Fruit fly (Drosophila melanogaster) whole organism, embryonic: ENCODE measurements around the gene hkb.

ENCODE experiments used
- Awh ChIP-seq: fragments of 200-800 bp; sonication (Bioruptor generic); IDR thresholded peaks from 2 replicates; pipeline ENCODE4, ENCODE4 v1.3.6; 2022; ENCODE audit warnings: missing biosample characterization, missing genetic modification characterization
- CG1024 ChIP-seq: fragments of 200-800 bp; sonication (Bioruptor generic); IDR thresholded peaks from 2 replicates; pipeline ENCODE4 v1.3.6; 2022; ENCODE audit warnings: missing biosample characterization, missing genetic modification characterization
- CG10431 ChIP-seq: fragments of 200-800 bp; sonication (Bioruptor generic); optimal IDR thresholded peaks from 3 replicates; lab custom pipeline; 2018; ENCODE audit warnings: missing biosample characterization, mild to moderate bottlenecking, missing genetic modification characterization
- CG10462 ChIP-seq: fragments of 200-800 bp; sonication (Bioruptor generic); optimal IDR thresholded peaks from 2 replicates; lab custom pipeline; 2016; ENCODE audit warnings: missing biosample characterization, missing genetic modification characterization
- CG11560 ChIP-seq: fragments of 200-800 bp; sonication (Bioruptor generic); IDR thresholded peaks from 3 replicates; pipeline ENCODE4 v1.3.6; 2022; ENCODE audit warnings: missing biosample characterization, missing genetic modification characterization
- CG14014 ChIP-seq: fragments of 200-800 bp; sonication (Bioruptor generic); IDR thresholded peaks from 2 replicates; pipeline ENCODE4 v1.3.6; 2022; ENCODE audit warnings: missing biosample characterization, missing genetic modification characterization
- CG15514 ChIP-seq: fragments of 200-800 bp; sonication (Bioruptor generic); optimal IDR thresholded peaks from 3 replicates; lab custom pipeline; 2017; ENCODE audit warnings: missing biosample characterization, missing genetic modification characterization, mild to moderate bottlenecking, moderate library complexity, missing genetic modification reagents
- CG30403 ChIP-seq: fragments of 200-800 bp; sonication (Bioruptor generic); optimal IDR thresholded peaks from 3 replicates; lab custom pipeline; 2016; ENCODE audit warnings: missing biosample characterization, missing genetic modification characterization
- CG3163 ChIP-seq: fragments of 200-800 bp; sonication (Bioruptor generic); optimal IDR thresholded peaks from 3 replicates; lab custom pipeline; 2016; ENCODE audit warnings: missing biosample characterization, missing genetic modification characterization
- CG32772 ChIP-seq: fragments of 200-800 bp; sonication (Bioruptor generic); IDR thresholded peaks from 2 replicates; pipeline ENCODE4 v1.3.6; 2022; ENCODE audit warnings: missing biosample characterization, missing genetic modification characterization
- CG33213 ChIP-seq: fragments of 200-800 bp; sonication (Bioruptor generic); optimal IDR thresholded peaks from 3 replicates; lab custom pipeline; 2016; ENCODE audit warnings: missing biosample characterization, missing genetic modification characterization
- CG34376 ChIP-seq: fragments of 200-800 bp; sonication (Bioruptor generic); optimal IDR thresholded peaks from 2 replicates; lab custom pipeline; 2018; ENCODE audit warnings: missing biosample characterization, mild to moderate bottlenecking, missing genetic modification characterization
- CG3847 ChIP-seq: fragments of 200-800 bp; sonication (Bioruptor generic); IDR thresholded peaks from 2 replicates; pipeline ENCODE4 v1.3.6; 2022; ENCODE audit warnings: missing biosample characterization, missing genetic modification characterization
- CG6854 ChIP-seq: fragments of 200-800 bp; sonication (Bioruptor generic); optimal IDR thresholded peaks from 3 replicates; lab custom pipeline; 2017; ENCODE audit warnings: missing biosample characterization, mild to moderate bottlenecking, missing genetic modification characterization
- CG7987 ChIP-seq: fragments of 200-800 bp; sonication (Bioruptor generic); optimal IDR thresholded peaks from 2 replicates; lab custom pipeline; 2018; ENCODE audit warnings: missing biosample characterization, mild to moderate bottlenecking, missing genetic modification characterization, moderate library complexity
- CG8478 ChIP-seq: fragments of >200 bp; optimal IDR thresholded peaks from 2 replicates; lab custom pipeline; 2018
- CG9797 ChIP-seq: fragments of 200-800 bp; sonication (Bioruptor generic); optimal IDR thresholded peaks from 3 replicates; lab custom pipeline; 2018; ENCODE audit warnings: missing biosample characterization, mild to moderate bottlenecking, missing genetic modification characterization
- CTCF ChIP-seq: fragments of 200-800 bp; sonication (Bioruptor generic); optimal IDR thresholded peaks from 2 replicates; lab custom pipeline; 2017; ENCODE audit warnings: missing biosample characterization, mild to moderate bottlenecking, missing genetic modification characterization, moderate library complexity
- CoRest ChIP-seq: fragments of 200-800 bp; sonication (Bioruptor generic); optimal IDR thresholded peaks from 3 replicates; lab custom pipeline; 2018; ENCODE audit warnings: missing biosample characterization, mild to moderate bottlenecking, missing genetic modification characterization, moderate library complexity
- Dbx ChIP-seq: fragments of 200-800 bp; sonication (Bioruptor generic); IDR thresholded peaks from 3 replicates; pipeline ENCODE4 v1.3.6; 2022; ENCODE audit warnings: missing biosample characterization, missing genetic modification characterization
- E2f1 ChIP-seq: fragments of 200-800 bp; sonication (Bioruptor generic); IDR thresholded peaks from 2 replicates; pipeline ENCODE4 v1.3.6; 2022; ENCODE audit warnings: missing biosample characterization, missing genetic modification characterization
- E2f2 ChIP-seq: fragments of 200-800 bp; sonication (Bioruptor generic); IDR thresholded peaks from 2 replicates; pipeline ENCODE4 v1.3.6; 2022; ENCODE audit warnings: missing biosample characterization, missing genetic modification characterization
- Ets65A ChIP-seq: fragments of 200-800 bp; sonication (Bioruptor generic); peaks from one replicate; lab custom pipeline; 2016; ENCODE audit warnings: missing biosample characterization, missing genetic modification characterization
- Ets97D ChIP-seq: fragments of 200-800 bp; sonication (Bioruptor generic); optimal IDR thresholded peaks from 3 replicates; lab custom pipeline; 2016; ENCODE audit warnings: missing biosample characterization, missing genetic modification characterization
- HHEX ChIP-seq: fragments of 200-800 bp; sonication (Bioruptor generic); optimal IDR thresholded peaks from 3 replicates; lab custom pipeline; 2017; ENCODE audit warnings: missing biosample characterization, mild to moderate bottlenecking, missing genetic modification characterization, missing genetic modification reagents
- Hand ChIP-seq: fragments of 200-800 bp; sonication (Bioruptor generic); optimal IDR thresholded peaks from 2 replicates; lab custom pipeline; 2017; ENCODE audit warnings: mild to moderate bottlenecking, missing biosample characterization, missing genetic modification reagents, missing genetic modification characterization
- HmgZ ChIP-seq: fragments of 200-800 bp; sonication (Bioruptor generic); optimal IDR thresholded peaks from 2 replicates; lab custom pipeline; 2018; ENCODE audit warnings: missing biosample characterization, mild to moderate bottlenecking, missing genetic modification characterization
- Hr3 ChIP-seq: fragments of 200-800 bp; sonication (Bioruptor generic); optimal IDR thresholded peaks from 3 replicates; lab custom pipeline; 2016; ENCODE audit warnings: missing biosample characterization, missing genetic modification characterization
- Hr39 ChIP-seq: fragments of >200 bp; optimal IDR thresholded peaks from 2 replicates; lab custom pipeline; 2017
- MESR4 ChIP-seq: fragments of 200-800 bp; sonication (Bioruptor generic); optimal IDR thresholded peaks from 2 replicates; lab custom pipeline; 2018; ENCODE audit warnings: missing biosample characterization, mild to moderate bottlenecking, missing genetic modification characterization, moderate library complexity
- Myb ChIP-seq: fragments of 200-800 bp; sonication (Bioruptor generic); optimal IDR thresholded peaks from 2 replicates; lab custom pipeline; 2016; ENCODE audit warnings: missing biosample characterization, missing genetic modification characterization
- NK7.1 ChIP-seq: fragments of 200-800 bp; sonication (Bioruptor generic); optimal IDR thresholded peaks from 3 replicates; lab custom pipeline; 2016; ENCODE audit warnings: missing biosample characterization, missing genetic modification characterization
- Opbp ChIP-seq: fragments of 200-800 bp; sonication (Bioruptor generic); IDR thresholded peaks from 3 replicates; pipeline ENCODE4 v1.3.6; 2022; ENCODE audit warnings: missing biosample characterization, missing genetic modification characterization; ENCODE audit not compliant: partially characterized antibody
- Sin3A ChIP-seq: fragments of >200 bp; optimal IDR thresholded peaks from 2 replicates; lab custom pipeline; 2018
- Sry-δ ChIP-seq: fragments of 200-800 bp; sonication (Bioruptor generic); optimal IDR thresholded peaks from 2 replicates; lab custom pipeline; 2016; ENCODE audit warnings: missing biosample characterization, missing genetic modification characterization
- Stat92E ChIP-seq, 3 experiments: fragments of >200 bp in 2 of 3; fragments of 200-800 bp in 1 of 3; sonication (Bioruptor generic) in 1 of 3; optimal IDR thresholded peaks; 2 replicates each; lab custom pipeline; 2017 to 2019; ENCODE audit warnings: missing biosample characterization in 3 of 3, missing genetic modification characterization in 3 of 3, mild to moderate bottlenecking in 1 of 3, moderate library complexity in 1 of 3
- al ChIP-seq: fragments of 200-800 bp; sonication (Bioruptor generic); IDR thresholded peaks from 2 replicates; pipeline ENCODE4 v1.3.6; 2022; ENCODE audit warnings: missing biosample characterization, missing genetic modification characterization
- croc ChIP-seq: fragments of 200-800 bp; sonication (Bioruptor generic); conservative IDR thresholded peaks from 3 replicates; pipeline ENCODE4 v1.3.6; 2022; ENCODE audit warnings: missing biosample characterization, missing genetic modification characterization
- dan ChIP-seq: fragments of 200-800 bp; sonication (Bioruptor generic); IDR thresholded peaks from 2 replicates; pipeline ENCODE4 v1.3.6; 2022; ENCODE audit warnings: missing biosample characterization, missing genetic modification characterization
- ftz-f1 ChIP-seq: fragments of 200-800 bp; sonication (Bioruptor generic); optimal IDR thresholded peaks from 2 replicates; lab custom pipeline; 2016; ENCODE audit warnings: missing biosample characterization, missing genetic modification characterization
- gfzf ChIP-seq: fragments of 200-800 bp; sonication (Bioruptor generic); optimal IDR thresholded peaks from 2 replicates; lab custom pipeline; 2016; ENCODE audit warnings: missing biosample characterization, mild to moderate bottlenecking, missing genetic modification characterization, moderate library complexity
- kah ChIP-seq: fragments of 200-800 bp; sonication (Bioruptor generic); optimal IDR thresholded peaks from 2 replicates; lab custom pipeline; 2018; ENCODE audit warnings: missing biosample characterization, mild to moderate bottlenecking, missing genetic modification characterization
- klu ChIP-seq: fragments of 200-800 bp; sonication (Bioruptor generic); IDR thresholded peaks from 2 replicates; pipeline ENCODE4 v1.3.6; 2022; ENCODE audit warnings: missing biosample characterization, missing genetic modification characterization
- lov ChIP-seq, 2 experiments: fragments of 200-800 bp in 1 of 2; fragments of >200 bp in 1 of 2; sonication (Bioruptor generic) in 1 of 2; IDR thresholded peaks in 1 of 2; optimal IDR thresholded peaks in 1 of 2; 2 replicates in 1 of 2; 3 replicates in 1 of 2; pipeline versions ENCODE4 v1.3.6 to Lab custom; 2017 to 2022; ENCODE audit warnings: missing biosample characterization in 1 of 2, missing genetic modification characterization in 1 of 2
- nerfin-1 ChIP-seq: fragments of 200-800 bp; sonication (Bioruptor generic); optimal IDR thresholded peaks from 3 replicates; lab custom pipeline; 2019; ENCODE audit warnings: missing biosample characterization, mild to moderate bottlenecking, missing genetic modification characterization, moderate library complexity
- pan ChIP-seq, 4 experiments: fragments of >200 bp in 3 of 4; fragments of 200-800 bp in 1 of 4; sonication (Bioruptor generic) in 1 of 4; optimal IDR thresholded peaks in 3 of 4; IDR thresholded peaks in 1 of 4; 2 replicates each; pipeline versions ENCODE4 v1.3.6 to Lab custom; 2017 to 2022; ENCODE audit warnings: missing biosample characterization in 2 of 4, missing genetic modification characterization in 2 of 4, mixed read lengths in 1 of 4
- phol ChIP-seq: fragments of 200-800 bp; sonication (Bioruptor generic); optimal IDR thresholded peaks from 3 replicates; lab custom pipeline; 2018; ENCODE audit warnings: missing biosample characterization, mild to moderate bottlenecking, missing genetic modification characterization, moderate library complexity
- row ChIP-seq: fragments of 200-800 bp; sonication (Bioruptor generic); IDR thresholded peaks from 3 replicates; pipeline ENCODE4 v1.3.6; 2022; ENCODE audit warnings: missing biosample characterization, missing genetic modification characterization
- tgo ChIP-seq: fragments of 200-800 bp; sonication (Bioruptor generic); IDR thresholded peaks from 3 replicates; pipeline ENCODE4 v1.3.6; 2022; ENCODE audit warnings: missing biosample characterization, missing genetic modification characterization
- trem ChIP-seq: fragments of 200-800 bp; optimal IDR thresholded peaks from 3 replicates; lab custom pipeline; 2019; ENCODE audit warnings: missing biosample characterization, mild to moderate bottlenecking, missing genetic modification characterization, moderate library complexity
- vfl ChIP-seq: fragments of 200-800 bp; sonication (Bioruptor generic); optimal IDR thresholded peaks from 2 replicates; lab custom pipeline; 2016; ENCODE audit warnings: missing biosample characterization, missing genetic modification characterization
- zen ChIP-seq: fragments of 200-800 bp; sonication (Bioruptor generic); optimal IDR thresholded peaks from 3 replicates; lab custom pipeline; 2018; ENCODE audit warnings: missing biosample characterization, mild to moderate bottlenecking, missing genetic modification characterization, moderate library complexity

hkb gene

dm6 chr3R:4337580-4337979, 8.9 kb downstream of the hkb start, which contains the start of the genes Skp2 and CG1103 (continued):
- no peak for TF ChIP-seq CG30403 (GFP tag; lab: Kevin White, UChicago)
- peak; percentile 66 for TF ChIP-seq trem
- TF ChIP-seq E2f1 (GFP tag; lab: Robert Waterston, UW) = peak; percentile 27; the same call in 1 of the 2 replicates
- peak; percentile 78 for TF ChIP-seq gfzf
- TF ChIP-seq NK7.1 = no peak
- TF ChIP-seq CG34376 (GFP tag; lab: Kevin White, UChicago) = peak; percentile 1
- no peak for TF ChIP-seq kah (GFP tag; lab: Kevin White, UChicago)
- TF ChIP-seq zen (tag; lab: Kevin White, UChicago) = peak; percentile 26
- TF ChIP-seq Hr3 (GFP tag; lab: Kevin White, UChicago) = peak; percentile 29
- peak; percentile 55; the same call in 2 of the 3 replicates for TF ChIP-seq CG11560 (tag; lab: Robert Waterston, UW)
- TF ChIP-seq CG32772 = no peak
- TF ChIP-seq CG3163 = peak; percentile 9
- TF ChIP-seq al (GFP tag; lab: Robert Waterston, UW) = no peak
- TF ChIP-seq CTCF (GFP tag; lab: Kevin White, UChicago) = peak; percentile 24
- peak; percentile 37 for TF ChIP-seq phol (tag; lab: Kevin White, UChicago)
- TF ChIP-seq CG9797 (GFP tag; lab: Kevin White, UChicago) = peak; percentile 68
- no peak for TF ChIP-seq klu
- no peak for TF ChIP-seq CG1024 (GFP tag; lab: Robert Waterston, UW)
- TF ChIP-seq Hand (GFP tag; lab: Kevin White, UChicago) = no peak
- no peak for TF ChIP-seq pan (optimal IDR thresholded peaks at IDR 0.05; lab: Kevin White, UChicago)
- TF ChIP-seq pan (GFP tag; optimal IDR thresholded peaks at IDR 0.05 in 1 of 2, IDR thresholded peaks at IDR 0.05 in 1 of 2) = no peak
- peak; percentile 10 for TF ChIP-seq CoRest
- TF ChIP-seq row (GFP tag; lab: Robert Waterston, UW) = peak; percentile 51; the same call in 1 of the 3 replicates
- TF ChIP-seq MESR4 = peak; percentile 79
- TF ChIP-seq CG10462 (GFP tag; lab: Kevin White, UChicago) = no peak
- no peak for TF ChIP-seq vfl (GFP tag; lab: Kevin White, UChicago)
- TF ChIP-seq CG33213 (GFP tag; lab: Kevin White, UChicago) = peak; percentile 26
- TF ChIP-seq nerfin-1 (tag; lab: Kevin White, UChicago) = peak; percentile 33
- TF ChIP-seq CG15514 = peak; percentile 65
- peak; percentile 56 for TF ChIP-seq Ets97D (GFP tag; lab: Kevin White, UChicago)
- TF ChIP-seq Sry-δ (GFP tag; lab: Kevin White, UChicago) = peak; percentile 52
- TF ChIP-seq HHEX (GFP tag; lab: Kevin White, UChicago) = no peak
- no peak for TF ChIP-seq lov (optimal IDR thresholded peaks at IDR 0.05; lab: Kevin White, UChicago)
- TF ChIP-seq lov (GFP tag; IDR thresholded peaks at IDR 0.05; lab: Robert Waterston, UW) = no peak
- no peak for TF ChIP-seq CG6854 (GFP tag; lab: Kevin White, UChicago)
- TF ChIP-seq Opbp (GFP tag; lab: Robert Waterston, UW) = peak; percentile 60
- peak; percentile 91 for TF ChIP-seq E2f2 (GFP tag; lab: Robert Waterston, UW)
- TF ChIP-seq dan (GFP tag; lab: Robert Waterston, UW) = no peak
- TF ChIP-seq Awh (GFP tag; lab: Robert Waterston, UW) = no peak
- TF ChIP-seq CG7987 = no peak
- no peak for TF ChIP-seq Ets65A (GFP tag; lab: Kevin White, UChicago)
- peak; percentile 73 for TF ChIP-seq CG10431 (GFP tag; lab: Kevin White, UChicago)
- TF ChIP-seq CG3847 (GFP tag; lab: Robert Waterston, UW) = peak; percentile 75
- TF ChIP-seq Stat92E (GFP tag; optimal IDR thresholded peaks at IDR 0.05; lab: Kevin White, UChicago) = peak in 1 of 3 experiments; percentile 76
- TF ChIP-seq ftz-f1 (GFP tag; lab: Kevin White, UChicago) = peak; percentile 83
- peak; percentile 27 for TF ChIP-seq Myb (GFP tag; lab: Kevin White, UChicago)
- no peak for TF ChIP-seq CG14014 (GFP tag; lab: Robert Waterston, UW)
- no peak for TF ChIP-seq croc
- no peak for TF ChIP-seq Hr39
- peak; percentile 41 for TF ChIP-seq HmgZ (tag; lab: Kevin White, UChicago)
- no peak for TF ChIP-seq CG8478 (lab: Kevin White, UChicago)
- no peak for TF ChIP-seq Dbx (GFP tag; lab: Robert Waterston, UW)
- peak; percentile 67 for TF ChIP-seq Sin3A (lab: Kevin White, UChicago)
- no peak for TF ChIP-seq tgo (GFP tag; lab: Robert Waterston, UW)
